Worm (Caenorhabditis elegans) whole organism, L1 larva: ENCODE measurements around the gene srp-1.

Experiments used
- F16B12.6 ChIP-seq: fragments of 150-350 bp; optimal IDR thresholded peaks from 2 replicates; lab custom pipeline; 2014; ENCODE audit warnings: missing biosample characterization, missing genetic modification characterization
- alr-1 ChIP-seq: fragments of 200-800 bp; sonication (Bioruptor generic); optimal IDR thresholded peaks from 2 replicates; lab custom pipeline; 2018; ENCODE audit warnings: borderline replicate concordance, mild to moderate bottlenecking, missing genetic modification characterization, missing compliant biosample characterization
- aly-2 ChIP-seq: fragments of 150-350 bp; optimal IDR thresholded peaks from 2 replicates; lab custom pipeline; 2014; ENCODE audit warnings: missing biosample characterization, missing genetic modification characterization
- ceh-63 ChIP-seq: fragments of 200-800 bp; sonication (Bioruptor generic); optimal IDR thresholded peaks from 2 replicates; lab custom pipeline; 2018; ENCODE audit warnings: mild to moderate bottlenecking, missing genetic modification characterization, missing compliant biosample characterization
- ceh-82 ChIP-seq, 3 experiments: fragments of 150-350 bp in 1 of 3; sonication (generic microtip) in 2 of 3; optimal IDR thresholded peaks; 2 replicates each; lab custom pipeline; 2014 to 2017; ENCODE audit warnings: missing biosample characterization in 3 of 3, missing genetic modification characterization in 3 of 3
- efl-1 ChIP-seq, 4 experiments: fragments of 150-350 bp; optimal IDR thresholded peaks in 3 of 4; peaks in 1 of 4; 1 replicate in 1 of 4; 2 replicates in 3 of 4; lab custom pipeline; 2014; ENCODE audit warnings: missing biosample characterization in 2 of 4, missing genetic modification characterization in 2 of 4, missing genetic modification reagents in 2 of 4
- egl-13 ChIP-seq: sonication (generic microtip); optimal IDR thresholded peaks from 2 replicates; lab custom pipeline; 2016; ENCODE audit warnings: missing genotype, missing genetic modification reagents, missing genetic modification characterization, missing compliant biosample characterization
- egl-27 ChIP-seq, 2 experiments: fragments of 150-350 bp in 1 of 2; sonication (generic microtip); optimal IDR thresholded peaks; 3 replicates each; lab custom pipeline; 2017 to 2018; ENCODE audit warnings: missing biosample characterization in 2 of 2, missing genetic modification characterization in 2 of 2, missing genetic modification reagents in 2 of 2
- elt-2 ChIP-seq: sonication (generic microtip); optimal IDR thresholded peaks from 2 replicates; lab custom pipeline; 2016; ENCODE audit warnings: missing genetic modification characterization, mild to moderate bottlenecking, inconsistent platforms, missing compliant biosample characterization, missing genetic modification reagents
- ets-5 ChIP-seq: fragments of 200-800 bp; sonication (Bioruptor generic); IDR thresholded peaks from 2 replicates; pipeline ENCODE4 v1.3.6; 2022; ENCODE audit warnings: missing genetic modification characterization, missing compliant biosample characterization
- isw-1 ChIP-seq: fragments of 200-800 bp; sonication (Bioruptor generic); IDR thresholded peaks from 2 replicates; pipeline ENCODE4 v1.3.6; 2022; ENCODE audit warnings: missing genetic modification characterization, missing compliant biosample characterization
- jun-1 ChIP-seq: fragments of 150-350 bp; optimal IDR thresholded peaks from 2 replicates; lab custom pipeline; 2014; ENCODE audit warnings: missing biosample characterization, missing genetic modification reagents, missing genetic modification characterization
- lin-14 ChIP-seq: fragments of 200-800 bp; sonication (Bioruptor generic); optimal IDR thresholded peaks from 2 replicates; lab custom pipeline; 2018; ENCODE audit warnings: mild to moderate bottlenecking, missing genetic modification characterization, moderate library complexity, missing compliant biosample characterization
- mdl-1 ChIP-seq, 2 experiments: fragments of 150-350 bp; optimal IDR thresholded peaks; 2 replicates each; lab custom pipeline; 2014 to 2017; ENCODE audit warnings: missing biosample characterization in 2 of 2, missing genetic modification characterization in 2 of 2, inconsistent platforms in 1 of 2
- mef-2 ChIP-seq: fragments of 150-350 bp; optimal IDR thresholded peaks from 2 replicates; lab custom pipeline; 2014; ENCODE audit warnings: missing biosample characterization, missing genetic modification characterization
- nhr-11 ChIP-seq: fragments of 150-350 bp; optimal IDR thresholded peaks from 2 replicates; lab custom pipeline; 2014; ENCODE audit warnings: missing biosample characterization, missing genetic modification characterization
- nhr-28 ChIP-seq: fragments of 150-350 bp; optimal IDR thresholded peaks from 2 replicates; lab custom pipeline; 2014; ENCODE audit warnings: missing biosample characterization, missing genetic modification characterization
- nhr-47 ChIP-seq: sonication (generic microtip); optimal IDR thresholded peaks from 2 replicates; lab custom pipeline; 2016; ENCODE audit warnings: mild to moderate bottlenecking, missing genetic modification characterization, moderate library complexity, missing compliant biosample characterization
- nhr-71 ChIP-seq: sonication (generic microtip); optimal IDR thresholded peaks from 2 replicates; lab custom pipeline; 2016; ENCODE audit warnings: mild to moderate bottlenecking, missing genetic modification characterization, moderate library complexity, missing compliant biosample characterization
- nhr-84 ChIP-seq: sonication (generic microtip); optimal IDR thresholded peaks from 2 replicates; lab custom pipeline; 2017; ENCODE audit warnings: missing biosample characterization, missing genetic modification characterization
- nhr-85 ChIP-seq: sonication (generic microtip); peaks from one replicate; lab custom pipeline; 2016; ENCODE audit warnings: missing genetic modification characterization, inconsistent platforms, missing compliant biosample characterization
- pax-3 ChIP-seq: fragments of 200-800 bp; sonication (Bioruptor generic); optimal IDR thresholded peaks from 2 replicates; lab custom pipeline; 2018; ENCODE audit warnings: mild to moderate bottlenecking, missing genetic modification characterization, moderate library complexity, missing compliant biosample characterization
- pqm-1 ChIP-seq: sonication (generic microtip); optimal IDR thresholded peaks from 3 replicates; lab custom pipeline; 2017; ENCODE audit warnings: missing biosample characterization, missing genetic modification characterization
- snpc-4 ChIP-seq: fragments of 150-350 bp; optimal IDR thresholded peaks from 2 replicates; lab custom pipeline; 2014; ENCODE audit warnings: missing biosample characterization, missing genetic modification characterization
- sptf-1 ChIP-seq: fragments of 150-350 bp; optimal IDR thresholded peaks from 2 replicates; lab custom pipeline; 2014; ENCODE audit warnings: missing biosample characterization, missing genetic modification characterization
- sup-37 ChIP-seq: fragments of 200-800 bp; sonication (Bioruptor generic); optimal IDR thresholded peaks from 2 replicates; lab custom pipeline; 2018; ENCODE audit warnings: mild to moderate bottlenecking, missing genetic modification characterization, missing compliant biosample characterization
- tbx-2 ChIP-seq: sonication (generic microtip); optimal IDR thresholded peaks from 2 replicates; lab custom pipeline; 2016; ENCODE audit warnings: missing genetic modification characterization, missing compliant biosample characterization
- unc-130 ChIP-seq: fragments of 150-350 bp; optimal IDR thresholded peaks from 2 replicates; lab custom pipeline; 2017; ENCODE audit warnings: missing biosample characterization, missing genetic modification characterization, inconsistent platforms
- vab-15 ChIP-seq: sonication (generic microtip); optimal IDR thresholded peaks from 2 replicates; lab custom pipeline; 2017; ENCODE audit warnings: missing genotype, mild to moderate bottlenecking, missing genetic modification characterization, missing compliant biosample characterization
- zag-1 ChIP-seq: fragments of 150-350 bp; optimal IDR thresholded peaks from 2 replicates; lab custom pipeline; 2014; ENCODE audit warnings: missing biosample characterization, missing genetic modification characterization

Gene srp-1

ce11 chrV:736171-736570 lies 16.9 kb upstream of the srp-1 start, which contains the start of gene srj-25:
Gene srj-25 (minus strand): TSS chrV:736271.
- TF ChIP-seq ceh-82 (tag; optimal IDR thresholded peaks at IDR 0.05; lab: Kevin White, UChicago) (no peak), zag-1 (tag; lab: Kevin White, UChicago) (no peak), egl-13 (tag; lab: Kevin White, UChicago) (no peak), nhr-71 (tag; lab: Kevin White, UChicago) (no peak), sup-37 (no peak), isw-1 (no peak), alr-1 (tag; lab: Kevin White, UChicago) (no peak), jun-1 (tag; lab: Kevin White, UChicago) (no peak), pax-3 (tag; lab: Kevin White, UChicago) (no peak), egl-27 (tag; optimal IDR thresholded peaks at IDR 0.05; lab: Kevin White, UChicago) (no peak), nhr-28 (no peak), nhr-84 (tag; lab: Kevin White, UChicago) (no peak), lin-14 (GFP tag; lab: Kevin White, UChicago) (no peak), mdl-1 (tag; optimal IDR thresholded peaks at IDR 0.05; lab: Kevin White, UChicago) (no peak), aly-2 (tag; lab: Kevin White, UChicago) (no peak), nhr-85 (no peak)

ce11 chrV:738770-739169 lies 14.3 kb upstream of the srp-1 start, which contains the start of gene srj-24:
Gene srj-24 (minus strand): TSS chrV:738870.
- TF ChIP-seq sptf-1 (tag; lab: Kevin White, UChicago) (no peak), F16B12.6 (tag; lab: Kevin White, UChicago) (no peak), unc-130 (no peak), vab-15 (tag; lab: Kevin White, UChicago) (no peak)

ce11 chrV:741820-742219 lies 11.3 kb upstream of the srp-1 start, which contains the start of gene C05E4.7:
Gene C05E4.7 (plus strand): TSS chrV:742120.
- no peak for TF ChIP-seq efl-1 (optimal IDR thresholded peaks at IDR 0.05; lab: Kevin White, UChicago)
- peak in 1 of 2 experiments; percentile 32 for TF ChIP-seq efl-1 (GFP tag; optimal IDR thresholded peaks at IDR 0.05 in 1 of 2; lab: Kevin White, UChicago)
- no peak for TF ChIP-seq nhr-28
- no peak for TF ChIP-seq zag-1 (tag; lab: Kevin White, UChicago)

ce11 chrV:743348-743747 lies 9.7 kb upstream of the srp-1 start, which contains the start of gene str-134:
Gene str-134 (plus strand): TSS chrV:743648.
- TF ChIP-seq snpc-4 (no peak), alr-1 (tag; lab: Kevin White, UChicago) (no peak), ets-5 (GFP tag; lab: Robert Waterston, UW) (no peak), pqm-1 (tag; lab: Kevin White, UChicago) (no peak), egl-13 (tag; lab: Kevin White, UChicago) (no peak), efl-1 (optimal IDR thresholded peaks at IDR 0.05; lab: Kevin White, UChicago) (no peak), efl-1 (GFP tag; optimal IDR thresholded peaks at IDR 0.05 in 1 of 2; lab: Kevin White, UChicago) (no peak), nhr-84 (tag; lab: Kevin White, UChicago) (no peak), elt-2 (tag; lab: Kevin White, UChicago) (no peak), lin-14 (GFP tag; lab: Kevin White, UChicago) (no peak)
- TF ChIP-seq, all 84 proteins: peak for 0

- no peak for TF ChIP-seq sptf-1 (tag; lab: Kevin White, UChicago)
- TF ChIP-seq ceh-63 (GFP tag; lab: Kevin White, UChicago): no peak
- no peak for TF ChIP-seq mef-2 (tag; lab: Kevin White, UChicago)
- TF ChIP-seq tbx-2 (tag; lab: Kevin White, UChicago): no peak
- no peak for TF ChIP-seq ets-5 (GFP tag; lab: Robert Waterston, UW)
- no peak for TF ChIP-seq nhr-11 (tag; lab: Kevin White, UChicago)
- TF ChIP-seq alr-1 (tag; lab: Kevin White, UChicago): no peak
These were observed 5.0 kb upstream of the srp-1 start, which contains the start of gene sri-4 for ce11 chrV:748044-748443. Gene sri-4 (plus strand): TSS chrV:748344.

- no peak for TF ChIP-seq nhr-47 (tag; lab: Kevin White, UChicago)
- no peak for TF ChIP-seq mef-2 (tag; lab: Kevin White, UChicago)
- TF ChIP-seq tbx-2 (tag; lab: Kevin White, UChicago): no peak
- TF ChIP-seq alr-1 (tag; lab: Kevin White, UChicago): no peak
- TF ChIP-seq isw-1: no peak
- TF ChIP-seq nhr-71 (tag; lab: Kevin White, UChicago): no peak
These were observed 3.1 kb downstream of the srp-1 start, which contains the start of gene str-20 for ce11 chrV:756169-756568. Gene str-20 (plus strand): TSS chrV:756469.
